Fruit fly (Drosophila melanogaster) whole organism, embryonic: ENCODE measurements around the gene Prp18.
A peak's percentile ranks its signal among the peaks of the same experiment; 100 is the strongest.

Experiments
- Awh ChIP-seq: fragments of 200-800 bp; sonication (Bioruptor generic); IDR thresholded peaks from 2 replicates; pipeline ENCODE4, ENCODE4 v1.3.6; 2022; ENCODE audit warnings: missing biosample characterization, missing genetic modification characterization
- BtbVII ChIP-seq: fragments of 200-800 bp; sonication (Bioruptor generic); optimal IDR thresholded peaks from 3 replicates; lab custom pipeline; 2017; ENCODE audit warnings: missing biosample characterization, mild to moderate bottlenecking, missing genetic modification characterization
- CG10959 ChIP-seq: fragments of 200-800 bp; sonication (Bioruptor generic); IDR thresholded peaks from 2 replicates; pipeline ENCODE4 v1.3.6; 2022; ENCODE audit warnings: missing biosample characterization, missing genetic modification characterization
- CG10979 ChIP-seq: fragments of 200-800 bp; sonication (Bioruptor generic); optimal IDR thresholded peaks from 2 replicates; lab custom pipeline; 2018; ENCODE audit warnings: missing biosample characterization, mild to moderate bottlenecking, missing genetic modification characterization, moderate library complexity
- CG11504 ChIP-seq: fragments of 200-800 bp; sonication (Bioruptor generic); optimal IDR thresholded peaks from 3 replicates; lab custom pipeline; 2019; ENCODE audit warnings: missing biosample characterization, mild to moderate bottlenecking, missing genetic modification characterization, moderate library complexity
- CG11560 ChIP-seq: fragments of 200-800 bp; sonication (Bioruptor generic); IDR thresholded peaks from 3 replicates; pipeline ENCODE4 v1.3.6; 2022; ENCODE audit warnings: missing biosample characterization, missing genetic modification characterization
- CG12071 ChIP-seq: fragments of 200-800 bp; sonication (Bioruptor generic); optimal IDR thresholded peaks from 3 replicates; lab custom pipeline; 2018; ENCODE audit warnings: missing biosample characterization, mild to moderate bottlenecking, missing genetic modification characterization
- CG12155 ChIP-seq: fragments of 200-800 bp; sonication (Bioruptor generic); optimal IDR thresholded peaks from 3 replicates; lab custom pipeline; 2016; ENCODE audit warnings: missing biosample characterization, missing genetic modification characterization
- CG12236 ChIP-seq: fragments of 200-800 bp; sonication (Bioruptor generic); optimal IDR thresholded peaks from 2 replicates; lab custom pipeline; 2016; ENCODE audit warnings: missing biosample characterization, missing genetic modification characterization
- CG12769 ChIP-seq: fragments of 200-800 bp; sonication (Bioruptor generic); optimal IDR thresholded peaks from 2 replicates; lab custom pipeline; 2019; ENCODE audit warnings: missing biosample characterization, mild to moderate bottlenecking, missing genetic modification characterization, moderate library complexity
- CG13287 ChIP-seq: fragments of 200-800 bp; sonication (Bioruptor generic); IDR thresholded peaks from 2 replicates; pipeline ENCODE4 v1.3.6; 2022; ENCODE audit warnings: missing biosample characterization, missing genetic modification characterization; ENCODE audit not compliant: partially characterized antibody
- CG1529 ChIP-seq: fragments of 200-800 bp; sonication (Bioruptor generic); optimal IDR thresholded peaks from 3 replicates; lab custom pipeline; 2018; ENCODE audit warnings: missing biosample characterization, missing genetic modification characterization
- CG15601 ChIP-seq: fragments of 200-800 bp; sonication (Bioruptor generic); optimal IDR thresholded peaks from 3 replicates; lab custom pipeline; 2019; ENCODE audit warnings: missing biosample characterization, mild to moderate bottlenecking, missing genetic modification characterization, moderate library complexity
- CG17385 ChIP-seq: fragments of 200-800 bp; sonication (Bioruptor generic); optimal IDR thresholded peaks from 3 replicates; lab custom pipeline; 2018; ENCODE audit warnings: missing biosample characterization, mild to moderate bottlenecking, missing genetic modification characterization
- CG17912 ChIP-seq: fragments of 200-800 bp; sonication (Bioruptor generic); optimal IDR thresholded peaks from 2 replicates; lab custom pipeline; 2018; ENCODE audit warnings: missing biosample characterization, mild to moderate bottlenecking, missing genetic modification characterization
- CG18599 ChIP-seq: fragments of 200-800 bp; sonication (Bioruptor generic); optimal IDR thresholded peaks from 3 replicates; lab custom pipeline; 2017; ENCODE audit warnings: missing biosample characterization, missing genetic modification characterization, mild to moderate bottlenecking, moderate library complexity, missing genetic modification reagents
- CG31441 ChIP-seq: fragments of 200-800 bp; sonication (Bioruptor generic); IDR thresholded peaks from 2 replicates; pipeline ENCODE4 v1.3.6; 2022; ENCODE audit warnings: missing biosample characterization, missing genetic modification characterization
- CG3726 ChIP-seq: fragments of 200-800 bp; sonication (Bioruptor generic); IDR thresholded peaks from 3 replicates; pipeline ENCODE4, ENCODE4 v1.3.6; 2022; ENCODE audit warnings: missing biosample characterization, missing genetic modification characterization
- CG5245 ChIP-seq: fragments of 200-800 bp; sonication (Bioruptor generic); optimal IDR thresholded peaks from 3 replicates; lab custom pipeline; 2016; ENCODE audit warnings: missing biosample characterization, missing genetic modification characterization
- CG5953 ChIP-seq: fragments of 200-800 bp; sonication (Bioruptor generic); IDR thresholded peaks from 2 replicates; pipeline ENCODE4 v1.3.6; 2022; ENCODE audit warnings: missing biosample characterization, missing genetic modification characterization
- CG6689 ChIP-seq: fragments of 200-800 bp; sonication (Bioruptor generic); IDR thresholded peaks from 2 replicates; pipeline ENCODE4 v1.3.6; 2022; ENCODE audit warnings: missing biosample characterization, missing genetic modification characterization
- CG7556 ChIP-seq: fragments of 200-800 bp; sonication (Bioruptor generic); optimal IDR thresholded peaks from 2 replicates; lab custom pipeline; 2017; ENCODE audit warnings: missing biosample characterization, mild to moderate bottlenecking, missing genetic modification characterization
- CG7839 ChIP-seq: fragments of 200-800 bp; sonication (Bioruptor generic); optimal IDR thresholded peaks from 3 replicates; lab custom pipeline; 2018; ENCODE audit warnings: missing biosample characterization, mild to moderate bottlenecking, missing genetic modification characterization, moderate library complexity
- CG9797 ChIP-seq: fragments of 200-800 bp; sonication (Bioruptor generic); optimal IDR thresholded peaks from 3 replicates; lab custom pipeline; 2018; ENCODE audit warnings: missing biosample characterization, mild to moderate bottlenecking, missing genetic modification characterization
- CrebB ChIP-seq: fragments of 200-800 bp; sonication (Bioruptor generic); optimal IDR thresholded peaks from 3 replicates; lab custom pipeline; 2018; ENCODE audit warnings: missing biosample characterization, mild to moderate bottlenecking, missing genetic modification characterization
- Dll ChIP-seq: fragments of 200-800 bp; sonication (Bioruptor generic); IDR thresholded peaks from 4 replicates; pipeline ENCODE4 v1.3.6; 2022; ENCODE audit warnings: missing biosample characterization, missing genetic modification characterization; ENCODE audit not compliant: partially characterized antibody
- Dp ChIP-seq: fragments of 200-800 bp; sonication (Bioruptor generic); optimal IDR thresholded peaks from 2 replicates; lab custom pipeline; 2018; ENCODE audit warnings: missing biosample characterization, mild to moderate bottlenecking, missing genetic modification characterization, moderate library complexity
- E2f1 ChIP-seq: fragments of 200-800 bp; sonication (Bioruptor generic); IDR thresholded peaks from 2 replicates; pipeline ENCODE4 v1.3.6; 2022; ENCODE audit warnings: missing biosample characterization, missing genetic modification characterization
- Fer3 ChIP-seq: fragments of 200-800 bp; sonication (Bioruptor generic); optimal IDR thresholded peaks from 2 replicates; lab custom pipeline; 2018; ENCODE audit warnings: missing biosample characterization, mild to moderate bottlenecking, missing genetic modification characterization, moderate library complexity
- Hand ChIP-seq: fragments of 200-800 bp; sonication (Bioruptor generic); optimal IDR thresholded peaks from 2 replicates; lab custom pipeline; 2017; ENCODE audit warnings: mild to moderate bottlenecking, missing biosample characterization, missing genetic modification reagents, missing genetic modification characterization
- Hey ChIP-seq: fragments of 200-800 bp; sonication (Bioruptor generic); optimal IDR thresholded peaks from 3 replicates; lab custom pipeline; 2018; ENCODE audit warnings: missing biosample characterization, mild to moderate bottlenecking, missing genetic modification characterization
- MBD-R2 ChIP-seq: fragments of 200-800 bp; sonication (Bioruptor generic); IDR thresholded peaks from 2 replicates; pipeline ENCODE4 v1.3.6; 2022; ENCODE audit warnings: missing biosample characterization, missing genetic modification characterization
- Meics ChIP-seq: fragments of 200-800 bp; sonication (Bioruptor generic); optimal IDR thresholded peaks from 2 replicates; lab custom pipeline; 2017; ENCODE audit warnings: missing biosample characterization, mild to moderate bottlenecking, missing genetic modification characterization
- NFAT ChIP-seq: fragments of 200-800 bp; sonication (Bioruptor generic); IDR thresholded peaks from 2 replicates; pipeline ENCODE4 v1.3.6; 2022; ENCODE audit warnings: missing biosample characterization, missing genetic modification characterization
- Oaz ChIP-seq: fragments of 200-800 bp; sonication (Bioruptor generic); IDR thresholded peaks from 2 replicates; pipeline ENCODE4 v1.3.6; 2022; ENCODE audit warnings: missing biosample characterization, missing genetic modification characterization
- Oli ChIP-seq: fragments of 200-800 bp; sonication (Bioruptor generic); optimal IDR thresholded peaks from 2 replicates; lab custom pipeline; 2018; ENCODE audit warnings: missing biosample characterization, mild to moderate bottlenecking, missing genetic modification characterization, moderate library complexity
- Ssrp ChIP-seq: fragments of 200-800 bp; sonication (Bioruptor generic); optimal IDR thresholded peaks from 2 replicates; lab custom pipeline; 2018; ENCODE audit warnings: missing biosample characterization, mild to moderate bottlenecking, missing genetic modification characterization, moderate library complexity
- Tbp ChIP-seq: fragments of >200 bp; optimal IDR thresholded peaks from 2 replicates; lab custom pipeline; 2018; ENCODE audit warnings: missing biosample characterization, missing genetic modification characterization
- ara ChIP-seq: fragments of 200-800 bp; sonication (Bioruptor generic); IDR thresholded peaks from 2 replicates; pipeline ENCODE4 v1.3.6; 2022; ENCODE audit warnings: missing biosample characterization, missing genetic modification characterization
- az2 ChIP-seq: fragments of 200-800 bp; sonication (Bioruptor generic); optimal IDR thresholded peaks from 3 replicates; lab custom pipeline; 2016; ENCODE audit warnings: missing biosample characterization, missing genetic modification characterization
- dmrt11E ChIP-seq: fragments of 200-800 bp; sonication (Bioruptor generic); optimal IDR thresholded peaks from 3 replicates; lab custom pipeline; 2018; ENCODE audit warnings: missing biosample characterization, mild to moderate bottlenecking, missing genetic modification characterization, moderate library complexity
- emc ChIP-seq: fragments of 200-800 bp; sonication (Bioruptor generic); optimal IDR thresholded peaks from 2 replicates; lab custom pipeline; 2016; ENCODE audit warnings: missing biosample characterization, missing genetic modification characterization
- fd102C ChIP-seq: fragments of 200-800 bp; sonication (Bioruptor generic); optimal IDR thresholded peaks from 2 replicates; lab custom pipeline; 2018; ENCODE audit warnings: missing biosample characterization, mild to moderate bottlenecking, missing genetic modification characterization, moderate library complexity
- grau ChIP-seq: fragments of 200-800 bp; optimal IDR thresholded peaks from 3 replicates; lab custom pipeline; 2019; ENCODE audit warnings: missing biosample characterization, mild to moderate bottlenecking, missing genetic modification characterization, moderate library complexity
- inv ChIP-seq: fragments of 200-800 bp; sonication (Bioruptor generic); IDR thresholded peaks from 2 replicates; pipeline ENCODE4 v1.3.6; 2022; ENCODE audit warnings: missing biosample characterization, missing genetic modification characterization; ENCODE audit not compliant: partially characterized antibody
- lab ChIP-seq: fragments of 200-800 bp; sonication (Bioruptor generic); optimal IDR thresholded peaks from 3 replicates; lab custom pipeline; 2017; ENCODE audit warnings: missing biosample characterization, missing genetic modification characterization, mild to moderate bottlenecking, moderate library complexity, missing genetic modification reagents
- lbe ChIP-seq: fragments of 200-800 bp; sonication (Bioruptor generic); optimal IDR thresholded peaks from 2 replicates; lab custom pipeline; 2016; ENCODE audit warnings: missing biosample characterization, mild to moderate bottlenecking, missing genetic modification characterization
- luna ChIP-seq: fragments of 200-800 bp; sonication (Bioruptor generic); optimal IDR thresholded peaks from 2 replicates; lab custom pipeline; 2016; ENCODE audit warnings: missing biosample characterization, missing genetic modification characterization
- rib ChIP-seq: fragments of 200-800 bp; sonication (Bioruptor generic); IDR thresholded peaks from 2 replicates; pipeline ENCODE4 v1.3.6; 2022; ENCODE audit warnings: missing biosample characterization, missing genetic modification characterization
- salm ChIP-seq: fragments of 200-800 bp; sonication (Bioruptor generic); optimal IDR thresholded peaks from 2 replicates; lab custom pipeline; 2018; ENCODE audit warnings: missing biosample characterization, mild to moderate bottlenecking, missing genetic modification characterization
- sd ChIP-seq: fragments of 200-800 bp; sonication (Bioruptor generic); optimal IDR thresholded peaks from 3 replicates; lab custom pipeline; 2018; ENCODE audit warnings: missing biosample characterization, mild to moderate bottlenecking, missing genetic modification characterization, moderate library complexity
- sqz ChIP-seq: fragments of 200-800 bp; sonication (Bioruptor generic); optimal IDR thresholded peaks from 3 replicates; lab custom pipeline; 2018; ENCODE audit warnings: missing biosample characterization, mild to moderate bottlenecking, missing genetic modification characterization
- stc ChIP-seq: fragments of 200-800 bp; sonication (Bioruptor generic); IDR thresholded peaks from 2 replicates; pipeline ENCODE4 v1.3.6; 2022; ENCODE audit warnings: missing biosample characterization, missing genetic modification characterization

The Prp18 gene

DNA sequence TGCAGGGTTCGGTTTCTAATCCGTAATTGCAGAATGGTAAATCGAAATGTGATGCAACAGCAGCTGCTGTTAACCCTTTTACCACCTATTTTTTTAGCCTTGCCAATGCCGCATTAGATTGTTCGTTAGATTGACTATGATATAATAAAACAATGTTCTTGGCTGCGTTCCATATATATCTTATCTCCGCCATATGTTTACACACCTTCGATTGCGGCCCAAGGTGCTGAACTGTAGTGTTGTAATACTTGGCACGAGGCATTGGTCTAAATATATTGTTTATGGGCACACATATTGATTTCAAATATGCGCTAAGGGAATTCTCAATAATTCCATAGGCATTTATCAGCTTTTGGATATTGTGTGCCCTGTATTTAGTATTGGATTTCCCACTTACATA lies 39.4 kb downstream of the Prp18 start (continued):
- TF ChIP-seq CrebB (tag; lab: Kevin White, UChicago) (no peak), E2f1 (no peak), Hand (GFP tag; lab: Kevin White, UChicago) (no peak), salm (tag; lab: Kevin White, UChicago) (peak; percentile 15), CG5953 (GFP tag; lab: Robert Waterston, UW) (no peak), Dll (no peak), CG13287 (GFP tag; lab: Robert Waterston, UW) (no peak), CG3726 (GFP tag; lab: Robert Waterston, UW) (no peak), lab (GFP tag; lab: Kevin White, UChicago) (peak; percentile 35), Dp (GFP tag; lab: Kevin White, UChicago) (no peak), fd102C (GFP tag; lab: Kevin White, UChicago) (no peak), CG17912 (no peak), BtbVII (GFP tag; lab: Kevin White, UChicago) (no peak), ara (no peak), inv (GFP tag; lab: Robert Waterston, UW) (no peak), NFAT (no peak), CG18599 (GFP tag; lab: Kevin White, UChicago) (no peak), sd (tag; lab: Kevin White, UChicago) (peak; percentile 76), MBD-R2 (GFP tag; lab: Robert Waterston, UW) (no peak), Oli (no peak), Meics (no peak), CG11560 (tag; lab: Robert Waterston, UW) (no peak), CG5245 (GFP tag; lab: Kevin White, UChicago) (no peak), sqz (GFP tag; lab: Kevin White, UChicago) (no peak), CG1529 (GFP tag; lab: Kevin White, UChicago) (no peak), CG12071 (no peak), CG12236 (GFP tag; lab: Kevin White, UChicago) (no peak), CG10959 (GFP tag; lab: Robert Waterston, UW) (no peak), Hey (tag; lab: Kevin White, UChicago) (no peak), CG12155 (GFP tag; lab: Kevin White, UChicago) (no peak), rib (GFP tag; lab: Robert Waterston, UW) (no peak), CG9797 (GFP tag; lab: Kevin White, UChicago) (no peak), Oaz (GFP tag; lab: Robert Waterston, UW) (no peak), Tbp (GFP tag; lab: Kevin White, UChicago) (no peak), Awh (GFP tag; lab: Robert Waterston, UW) (no peak), luna (no peak)

DNA sequence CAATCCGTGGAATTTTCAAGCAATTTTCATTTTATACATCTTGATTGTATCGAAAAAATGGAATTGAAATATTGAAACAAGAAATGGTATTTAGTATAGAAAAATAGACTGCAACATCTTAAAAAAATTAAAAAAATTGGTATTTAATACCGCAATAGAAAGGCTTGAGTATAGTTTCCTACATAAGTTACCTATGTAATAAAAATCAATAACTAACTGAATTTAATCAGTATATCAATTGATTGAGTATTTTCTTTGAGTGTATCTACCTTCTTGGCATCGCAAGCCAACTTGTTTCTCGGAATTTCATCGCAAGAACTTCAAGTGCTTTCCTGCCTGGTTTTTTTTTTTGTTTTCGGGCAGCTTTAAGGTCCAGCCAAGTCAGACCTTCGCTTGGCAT lies 40.6 kb downstream of the Prp18 start:
- TF ChIP-seq CG12769 (tag; lab: Kevin White, UChicago) (no peak), CG7556 (GFP tag; lab: Kevin White, UChicago) (peak; percentile 27), CG11504 (peak; percentile 28), emc (GFP tag; lab: Kevin White, UChicago) (no peak), stc (GFP tag; lab: Robert Waterston, UW) (peak; percentile 20; the same call in 1 of the 2 replicates), CG7839 (tag; lab: Kevin White, UChicago) (peak; percentile 13), CG31441 (GFP tag; lab: Robert Waterston, UW) (peak; percentile 36; the same call in 1 of the 2 replicates), Fer3 (tag; lab: Kevin White, UChicago) (no peak), Ssrp (tag; lab: Kevin White, UChicago) (peak; percentile 10), CG6689 (GFP tag; lab: Robert Waterston, UW) (no peak), CG10979 (tag; lab: Kevin White, UChicago) (peak; percentile 54), az2 (peak; percentile 4), dmrt11E (peak; percentile 50), CG15601 (tag; lab: Kevin White, UChicago) (peak; percentile 14), CG17385 (peak; percentile 2), grau (tag; lab: Kevin White, UChicago) (peak; percentile 1), lbe (GFP tag; lab: Kevin White, UChicago) (peak; percentile 18)
